Worm (Caenorhabditis elegans): ENCODE data around the gene W04E12.7.
A peak's percentile ranks its signal among the peaks of the same experiment; 100 is the strongest.

W04E12.7 gene

ce11 chrV:19697348-19698172, 39.8 kb downstream of the W04E12.7 start, which contains the start of the genes Y43F8C.13 and ani-3 (continued):
- TF ChIP-seq daf-16 (GFP tag; optimal IDR thresholded peaks at IDR 0.05) (no peak), daf-16 (tag; optimal IDR thresholded peaks at IDR 0.05) (peak; percentile 33), aly-2 (tag; optimal IDR thresholded peaks at IDR 0.05) (no peak), snpc-4 (tag; optimal IDR thresholded peaks at IDR 0.05) (no peak), vab-7 (GFP tag; IDR thresholded peaks at IDR 0.05) (no peak), ama-1 (optimal IDR thresholded peaks at IDR 0.05) (no peak), ZK337.2 (GFP tag; IDR thresholded peaks at IDR 0.05) (no peak), ztf-7 (tag; optimal IDR thresholded peaks at IDR 0.05) (no peak), lin-39 (tag; optimal IDR thresholded peaks at IDR 0.05) (no peak), Y5F2A.4 (GFP tag; optimal IDR thresholded peaks at IDR 0.05) (no peak), nhr-77 (tag; optimal IDR thresholded peaks at IDR 0.05) (no peak), fkh-10 (GFP tag; optimal IDR thresholded peaks at IDR 0.05) (no peak), F26F4.8 (GFP tag; conservative IDR thresholded peaks at IDR 0.05) (no peak), R02D3.7 (tag; optimal IDR thresholded peaks at IDR 0.05) (no peak), mdt-29 (GFP tag; IDR thresholded peaks at IDR 0.05) (no peak), T26A8.4 (GFP tag; IDR thresholded peaks at IDR 0.05) (no peak), ceh-32 (tag; optimal IDR thresholded peaks at IDR 0.05; ENCODE audit: poor library complexity) (no peak), lsy-2 (tag; optimal IDR thresholded peaks at IDR 0.05) (peak in 1 of 2 experiments; percentile 23), hlh-11 (tag; optimal IDR thresholded peaks at IDR 0.05) (peak; percentile 28), nhr-11 (tag; optimal IDR thresholded peaks at IDR 0.05) (no peak), D1046.2 (GFP tag; IDR thresholded peaks at IDR 0.05) (no peak), dpl-1 (GFP tag; optimal IDR thresholded peaks at IDR 0.05) (no peak), daf-8 (GFP tag; IDR thresholded peaks at IDR 0.05) (no peak), lin-15B (tag; optimal IDR thresholded peaks at IDR 0.05) (no peak), nhr-28 (tag; optimal IDR thresholded peaks at IDR 0.05) (peak; percentile 57), madf-5 (GFP tag; IDR thresholded peaks at IDR 0.05) (no peak), lir-3 (tag; optimal IDR thresholded peaks at IDR 0.05) (no peak), jun-1 (tag; optimal IDR thresholded peaks at IDR 0.05) (no peak), daf-19 (GFP tag; conservative IDR thresholded peaks at IDR 0.05) (no peak), spr-1 (tag; optimal IDR thresholded peaks at IDR 0.05) (no peak), fos-1 (tag; optimal IDR thresholded peaks at IDR 0.05) (no peak), ceh-28 (tag; optimal IDR thresholded peaks at IDR 0.05) (peak; percentile 24), lin-13 (GFP tag; optimal IDR thresholded peaks at IDR 0.05) (peak; percentile 17), php-3 (GFP tag; IDR thresholded peaks at IDR 0.05) (no peak), spr-3 (GFP tag; optimal IDR thresholded peaks at IDR 0.05) (no peak), aha-1 (tag) (peak; percentile 39), nhr-6 (tag; optimal IDR thresholded peaks at IDR 0.05) (no peak), lin-29 (GFP tag; IDR thresholded peaks at IDR 0.05) (no peak), unc-62 (GFP tag; optimal IDR thresholded peaks at IDR 0.05 in 1 of 2) (no peak), unc-62 (tag; optimal IDR thresholded peaks at IDR 0.05) (no peak), ceh-20 (GFP tag; IDR thresholded peaks at IDR 0.05) (no peak), zag-1 (tag; optimal IDR thresholded peaks at IDR 0.05) (no peak), pqm-1 (tag; optimal IDR thresholded peaks at IDR 0.05) (peak; percentile 88), zfp-2 (tag; optimal IDR thresholded peaks at IDR 0.05) (no peak), egl-43 (GFP tag; IDR thresholded peaks at IDR 0.05) (no peak), dmd-6 (GFP tag; IDR thresholded peaks at IDR 0.05) (peak; percentile 43; the same call in 1 of the 2 replicates), duxl-1 (tag; optimal IDR thresholded peaks at IDR 0.05; ENCODE audit: poor library complexity) (no peak), egl-27 (tag; optimal IDR thresholded peaks at IDR 0.05) (no peak), ZK546.5 (tag; optimal IDR thresholded peaks at IDR 0.05) (no peak), hlh-30 (tag; optimal IDR thresholded peaks at IDR 0.05; ENCODE audit: insufficient read depth) (peak; percentile 5), gei-8 (GFP tag; optimal IDR thresholded peaks at IDR 0.05) (no peak), attf-4 (tag; optimal IDR thresholded peaks at IDR 0.05) (no peak)
